Worm (Caenorhabditis elegans) whole organism, L2 larva: ENCODE results near the gene kle-2.

Experiments
- ama-1 ChIP-seq: fragments of 150-350 bp; optimal IDR thresholded peaks from 2 replicates; lab custom pipeline; 2018; ENCODE audit warnings: inconsistent platforms
- elt-3 ChIP-seq: sonication (generic microtip); optimal IDR thresholded peaks from 2 replicates; lab custom pipeline; 2017; ENCODE audit warnings: missing biosample characterization, missing genetic modification characterization
- nhr-10 ChIP-seq: sonication (generic microtip); optimal IDR thresholded peaks from 2 replicates; lab custom pipeline; 2017; ENCODE audit warnings: missing biosample characterization, missing genetic modification characterization
- nhr-237 ChIP-seq: fragments of 150-350 bp; optimal IDR thresholded peaks from 2 replicates; lab custom pipeline; 2014; ENCODE audit warnings: missing biosample characterization, missing genetic modification characterization
- nhr-6 ChIP-seq: fragments of 150-350 bp; optimal IDR thresholded peaks from 2 replicates; lab custom pipeline; 2014; ENCODE audit warnings: missing biosample characterization, missing genetic modification characterization
- snpc-4 ChIP-seq: fragments of 150-350 bp; optimal IDR thresholded peaks from 2 replicates; lab custom pipeline; 2014; ENCODE audit warnings: missing biosample characterization, missing genetic modification characterization
- unc-62 ChIP-seq: fragments of 150-350 bp; optimal IDR thresholded peaks from 2 replicates; lab custom pipeline; 2014; ENCODE audit warnings: missing biosample characterization, missing genetic modification reagents, missing genetic modification characterization

DNA sequence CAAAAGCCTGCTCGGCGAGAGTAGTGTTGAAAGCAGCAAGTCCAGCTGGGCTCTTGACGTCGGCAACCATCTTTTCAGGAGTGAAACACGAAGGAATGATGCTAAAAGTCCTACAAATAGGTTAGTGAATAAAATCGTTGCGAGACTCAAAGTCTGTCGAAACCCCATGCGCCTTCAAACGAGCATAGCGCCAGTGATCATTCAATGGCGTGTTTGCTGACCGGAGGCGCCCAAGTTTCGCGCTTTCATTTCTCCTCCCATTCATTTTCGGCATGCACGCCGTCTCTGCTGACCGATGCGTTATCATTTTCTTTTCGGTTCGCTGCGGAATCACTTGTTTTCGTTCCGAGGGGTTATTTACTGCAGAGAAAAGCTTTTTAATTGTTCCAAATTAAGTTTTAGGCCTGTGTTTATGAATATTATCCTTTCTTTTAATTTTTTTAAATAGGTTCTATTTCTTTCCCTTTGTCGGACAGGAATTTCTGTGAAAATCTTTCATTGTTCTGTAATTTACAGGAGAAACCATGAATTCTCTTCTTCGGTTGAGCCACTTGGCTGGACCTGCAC lies 31.8 kb downstream of the kle-2 start, which contains the start of the genes eef-1B.1 and aco-2:
- TF ChIP-seq ama-1 (lab: Kevin White, UChicago) (no peak), unc-62 (GFP tag; lab: Kevin White, UChicago) (peak; percentile 26), nhr-6 (tag; lab: Kevin White, UChicago) (peak; percentile 27), nhr-237 (no peak), nhr-10 (tag; lab: Kevin White, UChicago) (no peak), elt-3 (tag; lab: Kevin White, UChicago) (no peak), snpc-4 (tag; lab: Kevin White, UChicago) (peak; percentile 73)
